Worm (Caenorhabditis elegans) whole organism, early embryonic: ENCODE results near the gene bca-1.

ENCODE experiments used
- aly-1 ChIP-seq: sonication (generic microtip); optimal IDR thresholded peaks from 2 replicates; lab custom pipeline; 2016; ENCODE audit warnings: missing genetic modification characterization, missing compliant biosample characterization
- ama-1 ChIP-seq: fragments of 150-350 bp; optimal IDR thresholded peaks from 2 replicates; lab custom pipeline; 2014
- ceh-13 ChIP-seq: fragments of 200-800 bp; sonication (Bioruptor generic); optimal IDR thresholded peaks from 2 replicates; lab custom pipeline; 2018; ENCODE audit warnings: mild to moderate bottlenecking, missing genetic modification characterization, missing compliant biosample characterization
- ceh-36 ChIP-seq: sonication (generic microtip); optimal IDR thresholded peaks from 2 replicates; lab custom pipeline; 2016; ENCODE audit warnings: missing genetic modification characterization, inconsistent platforms, missing compliant biosample characterization
- hmg-4 ChIP-seq: fragments of 200-800 bp; sonication (Bioruptor generic); optimal IDR thresholded peaks from 2 replicates; lab custom pipeline; 2018; ENCODE audit warnings: mild to moderate bottlenecking, missing genetic modification characterization, missing compliant biosample characterization
- tbx-37 ChIP-seq: fragments of 200-800 bp; sonication (Bioruptor generic); conservative IDR thresholded peaks from 2 replicates; pipeline ENCODE4 v1.3.6; 2022; ENCODE audit warnings: missing genetic modification reagents, missing genetic modification characterization, missing compliant biosample characterization

- TF ChIP-seq hmg-4 (GFP tag; lab: Kevin White, UChicago) (no peak), ama-1 (no peak), ceh-13 (no peak), aly-1 (tag; lab: Kevin White, UChicago) (no peak), ceh-36 (no peak), tbx-37 (GFP tag; lab: Robert Waterston, UW) (no peak)
These were observed 26.1 kb upstream of the bca-1 start, which contains the start of gene lite-1 for ce11 chrX:6230669-6231068.
